Worm (Caenorhabditis elegans) whole organism, young adult: ENCODE results near the gene F41G3.6.

ENCODE experiments used
- F22D6.2 ChIP-seq: sonication (generic microtip); optimal IDR thresholded peaks from 2 replicates; lab custom pipeline; 2016; ENCODE audit warnings: mild to moderate bottlenecking, missing genetic modification characterization, missing compliant biosample characterization
- F23B12.7 ChIP-seq: sonication (generic microtip); optimal IDR thresholded peaks from 2 replicates; lab custom pipeline; 2017; ENCODE audit warnings: missing genetic modification characterization, mild to moderate bottlenecking, missing compliant biosample characterization, antibody characterized with exemption, moderate library complexity; ENCODE audit not compliant: insufficient read depth
- F37B4.10 ChIP-seq: fragments of 200-800 bp; sonication (Bioruptor generic); IDR thresholded peaks from 2 replicates; pipeline ENCODE4 v1.3.6; 2022; ENCODE audit warnings: missing genetic modification characterization, missing compliant biosample characterization
- F52B5.7 ChIP-seq: sonication (generic microtip); optimal IDR thresholded peaks from 2 replicates; lab custom pipeline; 2016; ENCODE audit warnings: mild to moderate bottlenecking, missing genetic modification characterization, missing compliant biosample characterization
- K12H6.12 ChIP-seq: fragments of 200-800 bp; sonication (Bioruptor generic); optimal IDR thresholded peaks from 2 replicates; lab custom pipeline; 2018; ENCODE audit warnings: mild to moderate bottlenecking, missing genetic modification characterization, missing compliant biosample characterization
- T07F8.4 ChIP-seq: sonication (generic microtip); optimal IDR thresholded peaks from 2 replicates; lab custom pipeline; 2016; ENCODE audit warnings: mild to moderate bottlenecking, missing genetic modification characterization, moderate library complexity, missing compliant biosample characterization
- Y53F4B.3 ChIP-seq: fragments of 200-800 bp; sonication (Bioruptor generic); IDR thresholded peaks from 2 replicates; pipeline ENCODE4 v1.3.6; 2022; ENCODE audit warnings: missing genetic modification reagents, missing genetic modification characterization, missing compliant biosample characterization
- Y67H2A.10 ChIP-seq: fragments of 200-800 bp; sonication (Bioruptor generic); conservative IDR thresholded peaks from 2 replicates; pipeline ENCODE4 v1.3.6; 2022; ENCODE audit warnings: missing genetic modification reagents, missing genetic modification characterization, missing compliant biosample characterization
- athp-1 ChIP-seq: sonication (generic microtip); optimal IDR thresholded peaks from 2 replicates; lab custom pipeline; 2017; ENCODE audit warnings: mild to moderate bottlenecking, missing genetic modification characterization, missing compliant biosample characterization
- attf-5 ChIP-seq: fragments of 200-800 bp; sonication (Bioruptor generic); optimal IDR thresholded peaks from 2 replicates; lab custom pipeline; 2018; ENCODE audit warnings: mild to moderate bottlenecking, missing genetic modification characterization, missing compliant biosample characterization
- bed-1 ChIP-seq: fragments of 200-800 bp; sonication (Bioruptor generic); IDR thresholded peaks from 2 replicates; pipeline ENCODE4 v1.3.6; 2022; ENCODE audit warnings: missing genetic modification reagents, missing genetic modification characterization, missing compliant biosample characterization
- cebp-1 ChIP-seq, 2 experiments: fragments of 200-800 bp in 1 of 2; sonication (Bioruptor generic) in 1 of 2; sonication (generic microtip) in 1 of 2; IDR thresholded peaks in 1 of 2; optimal IDR thresholded peaks in 1 of 2; 2 replicates each; pipeline versions ENCODE4 v1.3.6 to Lab custom; 2017 to 2022; ENCODE audit warnings: missing compliant biosample characterization in 2 of 2, missing genetic modification characterization in 2 of 2, mild to moderate bottlenecking in 1 of 2, missing genetic modification reagents in 1 of 2, moderate library complexity in 1 of 2
- ceh-79 ChIP-seq: sonication (generic microtip); optimal IDR thresholded peaks from 2 replicates; lab custom pipeline; 2017; ENCODE audit warnings: mild to moderate bottlenecking, missing genetic modification characterization, missing compliant biosample characterization
- chd-7 ChIP-seq: sonication (generic microtip); optimal IDR thresholded peaks from 2 replicates; lab custom pipeline; 2016; ENCODE audit warnings: mild to moderate bottlenecking, missing genetic modification characterization, moderate library complexity, missing compliant biosample characterization
- dpff-1 ChIP-seq: sonication (generic microtip); optimal IDR thresholded peaks from 2 replicates; lab custom pipeline; 2017; ENCODE audit warnings: mild to moderate bottlenecking, missing genetic modification characterization, missing compliant biosample characterization
- egl-18 ChIP-seq: fragments of 200-800 bp; sonication (Bioruptor generic); IDR thresholded peaks from 2 replicates; pipeline ENCODE4 v1.3.6; 2022; ENCODE audit warnings: missing genetic modification reagents, missing genetic modification characterization, missing compliant biosample characterization
- ekl-4 ChIP-seq: fragments of 200-800 bp; sonication (Bioruptor generic); IDR thresholded peaks from 2 replicates; pipeline ENCODE4 v1.3.6; 2022; ENCODE audit warnings: missing genetic modification reagents, missing genetic modification characterization, missing compliant biosample characterization
- fkh-3 ChIP-seq: sonication (generic microtip); optimal IDR thresholded peaks from 2 replicates; lab custom pipeline; 2016; ENCODE audit warnings: mild to moderate bottlenecking, missing genetic modification characterization, missing compliant biosample characterization
- hmg-1.2 ChIP-seq: fragments of 200-800 bp; sonication (Bioruptor generic); IDR thresholded peaks from 2 replicates; pipeline ENCODE4 v1.3.6; 2022; ENCODE audit warnings: missing genetic modification reagents, missing genetic modification characterization, missing compliant biosample characterization
- hmg-20 ChIP-seq: fragments of 200-800 bp; sonication (Bioruptor generic); IDR thresholded peaks from 2 replicates; pipeline ENCODE4 v1.3.6; 2022; ENCODE audit warnings: missing genetic modification reagents, missing genetic modification characterization, missing compliant biosample characterization
- hsf-1 ChIP-seq: fragments of 200-800 bp; sonication (Bioruptor generic); IDR thresholded peaks from 2 replicates; pipeline ENCODE4 v1.3.6; 2022; ENCODE audit warnings: missing genetic modification reagents, missing genetic modification characterization, missing compliant biosample characterization
- lin-35 ChIP-seq, 3 experiments: fragments of 150-350 bp in 2 of 3; sonication (generic microtip) in 1 of 3; optimal IDR thresholded peaks; 2 replicates each; lab custom pipeline; 2014 to 2018; ENCODE audit warnings: missing biosample characterization in 3 of 3, missing genetic modification characterization in 3 of 3, missing genetic modification reagents in 3 of 3
- lin-54 ChIP-seq: fragments of 200-800 bp; sonication (Bioruptor generic); optimal IDR thresholded peaks from 2 replicates; lab custom pipeline; 2018; ENCODE audit warnings: mild to moderate bottlenecking, missing genetic modification characterization, missing compliant biosample characterization
- lir-1 ChIP-seq: fragments of 200-800 bp; sonication (Bioruptor generic); conservative IDR thresholded peaks from 2 replicates; pipeline ENCODE4 v1.3.6; 2022; ENCODE audit warnings: missing genetic modification reagents, missing genetic modification characterization, missing compliant biosample characterization
- madf-3 ChIP-seq: fragments of 200-800 bp; sonication (Bioruptor generic); IDR thresholded peaks from 2 replicates; pipeline ENCODE4 v1.3.6; 2022; ENCODE audit warnings: missing genetic modification reagents, missing genetic modification characterization, missing compliant biosample characterization
- madf-6 ChIP-seq: fragments of 200-800 bp; sonication (Bioruptor generic); IDR thresholded peaks from 2 replicates; pipeline ENCODE4 v1.3.6; 2022; ENCODE audit warnings: missing genetic modification reagents, missing genetic modification characterization, missing compliant biosample characterization
- mcd-1 ChIP-seq: fragments of 200-800 bp; sonication (Bioruptor generic); IDR thresholded peaks from 2 replicates; pipeline ENCODE4 v1.3.6; 2022; ENCODE audit warnings: missing genetic modification reagents, missing genetic modification characterization, missing compliant biosample characterization
- mel-28 ChIP-seq: sonication (generic microtip); optimal IDR thresholded peaks from 2 replicates; lab custom pipeline; 2016; ENCODE audit warnings: borderline replicate concordance, mild to moderate bottlenecking, missing genetic modification characterization, missing compliant biosample characterization
- nfya-1 ChIP-seq: sonication (generic microtip); optimal IDR thresholded peaks from 2 replicates; lab custom pipeline; 2017; ENCODE audit warnings: antibody characterized with exemption, missing compliant biosample characterization, missing genetic modification characterization, borderline replicate concordance; ENCODE audit not compliant: insufficient read depth
- nfyb-1 ChIP-seq: fragments of 200-800 bp; sonication (Bioruptor generic); IDR thresholded peaks from 2 replicates; pipeline ENCODE4 v1.3.6; 2022; ENCODE audit warnings: missing genetic modification reagents, missing genetic modification characterization, missing compliant biosample characterization
- nhr-120 ChIP-seq: fragments of 200-800 bp; sonication (Bioruptor generic); IDR thresholded peaks from 2 replicates; pipeline ENCODE4 v1.3.6; 2022; ENCODE audit warnings: missing genetic modification characterization, missing compliant biosample characterization
- nhr-27 ChIP-seq: fragments of 200-800 bp; sonication (Bioruptor generic); optimal IDR thresholded peaks from 2 replicates; lab custom pipeline; 2018; ENCODE audit warnings: mild to moderate bottlenecking, missing genetic modification characterization, moderate library complexity, missing compliant biosample characterization
- nhr-80 ChIP-seq: sonication (generic microtip); optimal IDR thresholded peaks from 2 replicates; lab custom pipeline; 2016; ENCODE audit warnings: missing genetic modification characterization, missing compliant biosample characterization
- pbrm-1 ChIP-seq: fragments of 200-800 bp; sonication (Bioruptor generic); IDR thresholded peaks from 2 replicates; pipeline ENCODE4 v1.3.6; 2022; ENCODE audit warnings: missing genetic modification reagents, missing genetic modification characterization, missing compliant biosample characterization
- pha-4 ChIP-seq: fragments of 150-350 bp; sonication (generic microtip); optimal IDR thresholded peaks from 2 replicates; lab custom pipeline; 2014; ENCODE audit warnings: missing biosample characterization, missing genetic modification reagents, missing genetic modification characterization
- rcor-1 ChIP-seq: fragments of 200-800 bp; sonication (Bioruptor generic); IDR thresholded peaks from 2 replicates; pipeline ENCODE4 v1.3.6; 2022; ENCODE audit warnings: missing genetic modification reagents, missing genetic modification characterization, missing compliant biosample characterization
- repo-1 ChIP-seq: sonication (generic microtip); optimal IDR thresholded peaks from 2 replicates; lab custom pipeline; 2017; ENCODE audit warnings: mild to moderate bottlenecking, missing genetic modification characterization, missing compliant biosample characterization
- rpc-1 ChIP-seq, 2 experiments: fragments of 150-350 bp in 1 of 2; sonication (generic microtip) in 1 of 2; optimal IDR thresholded peaks; 2 replicates each; lab custom pipeline; 2014 to 2018; ENCODE audit warnings: missing biosample characterization in 1 of 2, missing genetic modification characterization in 1 of 2, missing genetic modification reagents in 1 of 2, missing genotype in 1 of 2
- snpc-1.1 ChIP-seq: sonication (generic microtip); optimal IDR thresholded peaks from 2 replicates; lab custom pipeline; 2017; ENCODE audit warnings: missing genetic modification characterization, mild to moderate bottlenecking, missing compliant biosample characterization, antibody characterized with exemption, moderate library complexity, missing genotype, missing genetic modification reagents; ENCODE audit not compliant: insufficient read depth
- somi-1 ChIP-seq: fragments of 200-800 bp; sonication (Bioruptor generic); optimal IDR thresholded peaks from 2 replicates; lab custom pipeline; 2018; ENCODE audit warnings: mild to moderate bottlenecking, missing genetic modification characterization, missing compliant biosample characterization
- sptf-2 ChIP-seq: fragments of 200-800 bp; sonication (Bioruptor generic); optimal IDR thresholded peaks from 2 replicates; lab custom pipeline; 2018; ENCODE audit warnings: mild to moderate bottlenecking, missing genetic modification characterization, missing compliant biosample characterization
- tlf-1 ChIP-seq: fragments of 200-800 bp; sonication (Bioruptor generic); optimal IDR thresholded peaks from 2 replicates; lab custom pipeline; 2018; ENCODE audit warnings: mild to moderate bottlenecking, missing genetic modification characterization, missing compliant biosample characterization
- ztf-26 ChIP-seq: sonication (generic microtip); optimal IDR thresholded peaks from 2 replicates; lab custom pipeline; 2017; ENCODE audit warnings: missing genetic modification characterization, missing compliant biosample characterization
- ztf-28 ChIP-seq: fragments of 200-800 bp; sonication (Bioruptor generic); IDR thresholded peaks from 2 replicates; pipeline ENCODE4 v1.3.6; 2022; ENCODE audit warnings: missing genetic modification reagents, missing genetic modification characterization, missing compliant biosample characterization
- ztf-3 ChIP-seq: fragments of 200-800 bp; sonication (Bioruptor generic); optimal IDR thresholded peaks from 2 replicates; lab custom pipeline; 2018; ENCODE audit warnings: mild to moderate bottlenecking, missing genetic modification characterization, missing compliant biosample characterization

Gene F41G3.6

DNA sequence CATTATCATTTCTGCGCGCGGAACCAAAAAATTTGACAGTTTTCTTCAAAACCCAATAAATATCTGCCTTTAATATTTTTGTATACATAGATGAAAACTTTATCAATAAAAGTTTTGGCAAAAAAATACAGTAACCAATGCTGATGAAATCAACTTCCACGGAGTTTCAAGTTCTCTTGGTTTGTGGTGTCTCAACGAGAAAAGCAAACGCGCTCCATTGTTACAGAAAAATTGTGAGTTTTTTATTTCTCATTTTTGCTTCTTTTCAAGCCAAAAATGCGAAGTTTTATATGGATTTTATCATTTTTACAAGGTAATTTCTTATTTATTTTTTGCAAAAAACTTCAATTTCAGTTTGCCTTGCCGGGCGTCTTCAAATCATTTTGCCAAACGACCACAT, 8.0 kb upstream of the F41G3.6 start, which contains the start of gene T14B4.3 (continued):
- TF ChIP-seq rcor-1 = peak; percentile 27; the same call in 1 of the 2 replicates
- TF ChIP-seq sptf-2 = no peak
- TF ChIP-seq ekl-4 (GFP tag; lab: Robert Waterston, UW) = no peak
- TF ChIP-seq nfya-1 (tag; lab: Kevin White, UChicago) = no peak
- no peak for TF ChIP-seq athp-1 (tag; lab: Kevin White, UChicago)
- TF ChIP-seq T07F8.4 (tag; lab: Kevin White, UChicago) = no peak
- no peak for TF ChIP-seq somi-1 (GFP tag; lab: Kevin White, UChicago)
- TF ChIP-seq Y53F4B.3 (GFP tag; lab: Robert Waterston, UW) = no peak
- peak; percentile 67 for TF ChIP-seq attf-5 (GFP tag; lab: Kevin White, UChicago)
- TF ChIP-seq K12H6.12 (tag; lab: Kevin White, UChicago) = peak; percentile 22
- TF ChIP-seq ztf-26 (tag; lab: Kevin White, UChicago) = no peak
- TF ChIP-seq pbrm-1 (GFP tag; lab: Robert Waterston, UW) = no peak
- no peak for TF ChIP-seq ztf-28 (GFP tag; lab: Robert Waterston, UW)
- 0 out of 2 replicates have a peak, but pooled peaks have one; percentile 24 for TF ChIP-seq lir-1 (GFP tag; lab: Robert Waterston, UW)
- no peak for TF ChIP-seq nhr-120
- no peak for TF ChIP-seq pha-4 (tag; lab: Kevin White, UChicago)
- no peak for TF ChIP-seq ztf-3 (GFP tag; lab: Kevin White, UChicago)
- no peak for TF ChIP-seq lin-35 (GFP tag; optimal IDR thresholded peaks at IDR 0.05; lab: Kevin White, UChicago)
- no peak for TF ChIP-seq nhr-27
- TF ChIP-seq rpc-1 (optimal IDR thresholded peaks at IDR 0.05; lab: Kevin White, UChicago) = no peak
- TF ChIP-seq rpc-1 (tag; optimal IDR thresholded peaks at IDR 0.05; lab: Kevin White, UChicago) = no peak
- no peak for TF ChIP-seq dpff-1 (tag; lab: Kevin White, UChicago)
- no peak for TF ChIP-seq lin-54 (GFP tag; lab: Kevin White, UChicago)
- TF ChIP-seq nhr-80 (tag; lab: Kevin White, UChicago) = peak; percentile 26
- TF ChIP-seq fkh-3 (tag; lab: Kevin White, UChicago) = no peak
- no peak for TF ChIP-seq chd-7 (tag; lab: Kevin White, UChicago)
- no peak for TF ChIP-seq tlf-1
- TF ChIP-seq F22D6.2 (tag; lab: Kevin White, UChicago) = no peak
- TF ChIP-seq ceh-79 = no peak

DNA sequence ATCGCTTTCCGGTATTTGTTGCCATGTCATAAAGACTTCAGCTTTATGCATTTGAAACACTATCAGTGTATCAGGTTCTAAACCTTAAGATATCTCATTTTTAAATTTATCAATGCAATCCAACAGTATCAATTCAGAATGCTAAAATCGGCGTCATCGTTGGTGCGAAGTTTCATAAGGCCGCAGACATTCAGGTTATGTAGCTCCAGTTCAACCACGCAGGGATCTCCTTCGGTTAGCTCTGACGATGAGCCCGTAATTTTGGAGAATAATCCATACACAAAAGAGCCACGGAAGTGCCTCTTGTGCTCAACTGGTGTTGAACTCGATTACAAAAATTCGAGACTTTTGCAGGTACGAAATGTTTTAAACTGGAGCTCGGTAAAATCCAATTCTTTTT, 6.6 kb upstream of the F41G3.6 start, which contains the start of gene mrps-18.C:
Gene mrps-18.C, plus strand, starts transcription at position 138 of the 400 bp plus-strand sequence.
- no peak for TF ChIP-seq tlf-1
- no peak for TF ChIP-seq nfyb-1
- peak; percentile 47 for TF ChIP-seq madf-6 (GFP tag; lab: Robert Waterston, UW)
- peak; percentile 22 for TF ChIP-seq athp-1 (tag; lab: Kevin White, UChicago)
- TF ChIP-seq mel-28 = no peak
- 0 out of 2 replicates have a peak, but pooled peaks have one; percentile 27 for TF ChIP-seq hsf-1 (GFP tag; lab: Robert Waterston, UW)
- peak; percentile 56 for TF ChIP-seq ekl-4 (GFP tag; lab: Robert Waterston, UW)
- TF ChIP-seq F23B12.7 = no peak
- 0 out of 2 replicates have a peak, but pooled peaks have one; percentile 30 for TF ChIP-seq mcd-1 (GFP tag; lab: Robert Waterston, UW)
- no peak for TF ChIP-seq Y67H2A.10 (GFP tag; lab: Robert Waterston, UW)
- no peak for TF ChIP-seq pbrm-1 (GFP tag; lab: Robert Waterston, UW)
- TF ChIP-seq egl-18 (GFP tag; lab: Robert Waterston, UW) = no peak
- no peak for TF ChIP-seq bed-1
- peak; percentile 36 for TF ChIP-seq repo-1 (tag; lab: Kevin White, UChicago)
- no peak for TF ChIP-seq snpc-1.1 (tag; lab: Kevin White, UChicago)
- TF ChIP-seq madf-3 = 0 out of 2 replicates have a peak, but pooled peaks have one; percentile 7
- TF ChIP-seq F52B5.7 (tag; lab: Kevin White, UChicago) = no peak
- TF ChIP-seq F37B4.10 (GFP tag; lab: Robert Waterston, UW) = no peak
- 0 out of 2 replicates have a peak, but pooled peaks have one; percentile 3 for TF ChIP-seq hmg-20 (GFP tag; lab: Robert Waterston, UW)
- no peak for TF ChIP-seq cebp-1 (GFP tag; IDR thresholded peaks at IDR 0.05; lab: Robert Waterston, UW)
- TF ChIP-seq cebp-1 (tag; optimal IDR thresholded peaks at IDR 0.05; lab: Kevin White, UChicago) = no peak
- TF ChIP-seq hmg-1.2 = 0 out of 2 replicates have a peak, but pooled peaks have one; percentile 15
